Worm (Caenorhabditis elegans): ENCODE data around the gene fbxa-128.

fbxa-128 gene

ce11 chrIII:11185483-11186115 lies 46.7 kb upstream of the fbxa-128 start (continued):
- TF ChIP-seq rbr-2 (tag; optimal IDR thresholded peaks at IDR 0.05), result peak; percentile 76
- TF ChIP-seq sdz-12 (GFP tag; optimal IDR thresholded peaks at IDR 0.05), result no peak
- TF ChIP-seq mdt-29 (GFP tag; IDR thresholded peaks at IDR 0.05), result no peak
- peak; percentile 58 for TF ChIP-seq mep-1 (tag; optimal IDR thresholded peaks at IDR 0.05)
- peak; percentile 35 for TF ChIP-seq nhr-28 (tag; optimal IDR thresholded peaks at IDR 0.05)
- TF ChIP-seq F49E8.2 (tag; optimal IDR thresholded peaks at IDR 0.05; ENCODE audit: borderline replicate concordance), result no peak
- no peak for TF ChIP-seq ceh-44 (GFP tag; IDR thresholded peaks at IDR 0.05)
- TF ChIP-seq tra-1 (GFP tag; IDR thresholded peaks at IDR 0.05), result peak; percentile 62; the same call in 1 of the 2 replicates
- TF ChIP-seq dmd-8 (GFP tag; IDR thresholded peaks at IDR 0.05), result no peak
- TF ChIP-seq fkh-10 (GFP tag; optimal IDR thresholded peaks at IDR 0.05), result peak; percentile 35
- peak; percentile 52 for TF ChIP-seq mes-2 (tag; optimal IDR thresholded peaks at IDR 0.05; ENCODE audit: poor library complexity, severe bottlenecking)
- peak; percentile 79 for TF ChIP-seq mxl-3 (GFP tag; optimal IDR thresholded peaks at IDR 0.05)
- TF ChIP-seq madf-9 (GFP tag; conservative IDR thresholded peaks at IDR 0.05), result no peak
- no peak for TF ChIP-seq lin-13 (GFP tag; optimal IDR thresholded peaks at IDR 0.05)
- peak in 1 of 2 experiments; percentile 46 for TF ChIP-seq hif-1 (tag; optimal IDR thresholded peaks at IDR 0.05)
- no peak for TF ChIP-seq daf-8 (GFP tag; IDR thresholded peaks at IDR 0.05)
- TF ChIP-seq lin-15B (tag; optimal IDR thresholded peaks at IDR 0.05), result no peak
- TF ChIP-seq nhr-41 (GFP tag; IDR thresholded peaks at IDR 0.05), result no peak
- TF ChIP-seq egl-27 (tag; optimal IDR thresholded peaks at IDR 0.05), result no peak
- TF ChIP-seq daf-16 (GFP tag; optimal IDR thresholded peaks at IDR 0.05), result peak in 1 of 2 experiments; percentile 55
- TF ChIP-seq daf-16 (tag; optimal IDR thresholded peaks at IDR 0.05), result peak; percentile 75
- peak; percentile 54 for TF ChIP-seq F37D6.2 (tag; optimal IDR thresholded peaks at IDR 0.05)
- no peak for TF ChIP-seq saeg-2 (GFP tag; IDR thresholded peaks at IDR 0.05)
- TF ChIP-seq lin-38 (GFP tag; IDR thresholded peaks at IDR 0.05), result no peak
- no peak for TF ChIP-seq T20F7.1 (GFP tag; optimal IDR thresholded peaks at IDR 0.05)
- peak; percentile 18 for TF ChIP-seq nhr-11 (tag; optimal IDR thresholded peaks at IDR 0.05)
- TF ChIP-seq dve-1 (tag; optimal IDR thresholded peaks at IDR 0.05; ENCODE audit: insufficient read depth), result peak; percentile 35
- TF ChIP-seq cey-2 (tag; optimal IDR thresholded peaks at IDR 0.05; ENCODE audit: borderline replicate concordance, insufficient read depth), result no peak
- peak; percentile 30 for TF ChIP-seq pqm-1 (tag; optimal IDR thresholded peaks at IDR 0.05)
- TF ChIP-seq zip-2 (tag; optimal IDR thresholded peaks at IDR 0.05), result no peak
- TF ChIP-seq hlh-30 (tag; optimal IDR thresholded peaks at IDR 0.05; ENCODE audit: insufficient read depth), result peak; percentile 67
- TF ChIP-seq set-16 (GFP tag; IDR thresholded peaks at IDR 0.05), result peak; percentile 92
- peak; percentile 55; the same call in 1 of the 2 replicates for TF ChIP-seq pha-4 (GFP tag; IDR thresholded peaks at IDR 0.05)
- no peak for TF ChIP-seq pha-4 (tag; optimal IDR thresholded peaks at IDR 0.05)
- peak in 1 of 2 experiments; percentile 49 for TF ChIP-seq lsy-2 (tag; optimal IDR thresholded peaks at IDR 0.05)

DNA sequence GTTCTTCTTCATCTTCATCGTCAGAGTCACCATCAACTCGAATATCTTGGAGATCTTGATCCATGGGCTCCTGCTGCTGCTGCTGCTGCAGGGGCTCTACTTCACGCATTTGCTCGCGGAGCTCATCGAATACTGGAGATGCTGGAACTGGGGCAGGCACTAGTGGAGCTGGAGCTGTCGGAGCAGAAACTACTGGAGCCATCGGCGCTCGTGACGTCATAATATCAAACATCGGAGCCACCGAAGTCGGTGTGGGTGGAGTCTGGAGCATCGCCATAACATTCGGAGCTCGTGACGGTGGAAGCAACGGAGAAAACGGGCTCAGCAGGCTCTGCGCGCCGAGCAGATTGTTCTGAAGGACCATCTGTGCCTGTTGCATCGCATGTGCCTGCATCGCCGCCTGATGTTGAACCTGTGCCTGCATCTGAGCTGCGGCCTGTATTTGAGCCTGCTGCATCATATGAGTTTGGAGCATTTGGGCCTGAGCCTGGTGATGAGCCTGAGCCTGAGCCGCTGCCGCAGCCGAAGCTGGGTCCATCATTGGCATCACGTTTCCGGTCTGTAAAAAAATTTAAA lies 36.8 kb upstream of the fbxa-128 start:
- no peak for TF ChIP-seq spr-1 (tag; optimal IDR thresholded peaks at IDR 0.05)
- no peak for TF ChIP-seq F37D6.2 (tag; optimal IDR thresholded peaks at IDR 0.05)
- TF ChIP-seq skn-1 (tag; optimal IDR thresholded peaks at IDR 0.05), result no peak
- TF ChIP-seq aha-1 (tag), result peak; percentile 96
- 0 out of 2 replicates have a peak, but pooled peaks have one; percentile 10 for TF ChIP-seq tra-1 (GFP tag; IDR thresholded peaks at IDR 0.05)
- peak in 1 of 2 experiments; percentile 58 for TF ChIP-seq unc-62 (GFP tag; optimal IDR thresholded peaks at IDR 0.05 in 1 of 2)
- no peak for TF ChIP-seq unc-62 (tag; optimal IDR thresholded peaks at IDR 0.05)
- TF ChIP-seq sdz-12 (GFP tag; optimal IDR thresholded peaks at IDR 0.05), result peak; percentile 3
- TF ChIP-seq vab-7 (GFP tag; IDR thresholded peaks at IDR 0.05), result 0 out of 2 replicates have a peak, but pooled peaks have one; percentile 7
- TF ChIP-seq egl-43 (GFP tag; IDR thresholded peaks at IDR 0.05), result peak; percentile 13; the same call in 1 of the 2 replicates
- TF ChIP-seq pha-4 (GFP tag; IDR thresholded peaks at IDR 0.05), result 0 out of 2 replicates have a peak, but pooled peaks have one; percentile 17
- TF ChIP-seq pha-4 (tag; optimal IDR thresholded peaks at IDR 0.05), result no peak
- no peak for TF ChIP-seq ctbp-1 (GFP tag; IDR thresholded peaks at IDR 0.05)
- TF ChIP-seq lin-29 (GFP tag; IDR thresholded peaks at IDR 0.05), result no peak
- TF ChIP-seq set-16 (GFP tag; IDR thresholded peaks at IDR 0.05), result peak; percentile 81
